Worm (Caenorhabditis elegans) whole organism, young adult: ENCODE data around the gene Y53F4B.10.

Source experiments
- F52B5.7 ChIP-seq: sonication (generic microtip); optimal IDR thresholded peaks from 2 replicates; lab custom pipeline; 2016; ENCODE audit warnings: mild to moderate bottlenecking, missing genetic modification characterization, missing compliant biosample characterization
- F55B11.4 ChIP-seq: sonication (generic microtip); optimal IDR thresholded peaks from 2 replicates; lab custom pipeline; 2016; ENCODE audit warnings: missing compliant biosample characterization, missing genetic modification characterization, borderline replicate concordance; ENCODE audit not compliant: insufficient read depth
- T26A5.8 ChIP-seq: sonication (generic microtip); optimal IDR thresholded peaks from 2 replicates; lab custom pipeline; 2016; ENCODE audit warnings: missing genetic modification characterization, missing compliant biosample characterization
- ama-1 ChIP-seq, 3 experiments: fragments of 150-350 bp in 1 of 3; sonication (generic microtip) in 2 of 3; optimal IDR thresholded peaks; 2 replicates each; lab custom pipeline; 2014 to 2018; ENCODE audit warnings: missing biosample characterization in 2 of 3, missing genetic modification characterization in 2 of 3, missing genetic modification reagents in 2 of 3
- efl-1 ChIP-seq: fragments of 150-350 bp; optimal IDR thresholded peaks from 2 replicates; lab custom pipeline; 2014; ENCODE audit warnings: missing biosample characterization, missing genetic modification reagents, missing genetic modification characterization
- ekl-4 ChIP-seq: fragments of 200-800 bp; sonication (Bioruptor generic); IDR thresholded peaks from 2 replicates; pipeline ENCODE4 v1.3.6; 2022; ENCODE audit warnings: missing genetic modification reagents, missing genetic modification characterization, missing compliant biosample characterization
- nhr-179 ChIP-seq: sonication (generic microtip); optimal IDR thresholded peaks from 2 replicates; lab custom pipeline; 2016; ENCODE audit warnings: mild to moderate bottlenecking, missing genetic modification characterization, missing compliant biosample characterization
- rec-8 ChIP-seq, 2 experiments: sonication (generic microtip); optimal IDR thresholded peaks; 2 replicates each; lab custom pipeline; 2016; ENCODE audit warnings: mild to moderate bottlenecking in 2 of 2, missing genetic modification characterization in 2 of 2, missing genetic modification reagents in 2 of 2, missing genotype in 2 of 2, missing biosample characterization in 1 of 2, missing compliant biosample characterization in 1 of 2, moderate library complexity in 1 of 2
- sea-2 ChIP-seq: fragments of 200-800 bp; sonication (Bioruptor generic); IDR thresholded peaks from 2 replicates; pipeline ENCODE4 v1.3.6; 2022; ENCODE audit warnings: missing genetic modification characterization, missing compliant biosample characterization
- ztf-18 ChIP-seq: sonication (generic microtip); optimal IDR thresholded peaks from 2 replicates; lab custom pipeline; 2016; ENCODE audit warnings: missing genotype, mild to moderate bottlenecking, missing genetic modification characterization, missing compliant biosample characterization

ce11 chrII:15039104-15039503 is 35.8 kb upstream of the Y53F4B.10 start, which contains the start of gene trip-4:
- TF ChIP-seq T26A5.8 (tag; lab: Kevin White, UChicago), result no peak
- TF ChIP-seq ekl-4 (GFP tag; lab: Robert Waterston, UW), result no peak
- no peak for TF ChIP-seq ama-1 (optimal IDR thresholded peaks at IDR 0.05; lab: Kevin White, UChicago)
- no peak for TF ChIP-seq ama-1 (GFP tag; optimal IDR thresholded peaks at IDR 0.05; lab: Kevin White, UChicago)
- no peak for TF ChIP-seq F52B5.7 (tag; lab: Kevin White, UChicago)
- TF ChIP-seq sea-2 (GFP tag; lab: Robert Waterston, UW), result no peak
- no peak for TF ChIP-seq ztf-18 (tag; lab: Kevin White, UChicago)
- TF ChIP-seq F55B11.4, result no peak
- TF ChIP-seq rec-8 (tag; optimal IDR thresholded peaks at IDR 0.05; lab: Kevin White, UChicago), result no peak
- no peak for TF ChIP-seq nhr-179 (tag; lab: Kevin White, UChicago)
- TF ChIP-seq efl-1 (GFP tag; lab: Kevin White, UChicago), result no peak
